Fruit fly (Drosophila melanogaster): ENCODE measurements around the gene CG42710.

DNA sequence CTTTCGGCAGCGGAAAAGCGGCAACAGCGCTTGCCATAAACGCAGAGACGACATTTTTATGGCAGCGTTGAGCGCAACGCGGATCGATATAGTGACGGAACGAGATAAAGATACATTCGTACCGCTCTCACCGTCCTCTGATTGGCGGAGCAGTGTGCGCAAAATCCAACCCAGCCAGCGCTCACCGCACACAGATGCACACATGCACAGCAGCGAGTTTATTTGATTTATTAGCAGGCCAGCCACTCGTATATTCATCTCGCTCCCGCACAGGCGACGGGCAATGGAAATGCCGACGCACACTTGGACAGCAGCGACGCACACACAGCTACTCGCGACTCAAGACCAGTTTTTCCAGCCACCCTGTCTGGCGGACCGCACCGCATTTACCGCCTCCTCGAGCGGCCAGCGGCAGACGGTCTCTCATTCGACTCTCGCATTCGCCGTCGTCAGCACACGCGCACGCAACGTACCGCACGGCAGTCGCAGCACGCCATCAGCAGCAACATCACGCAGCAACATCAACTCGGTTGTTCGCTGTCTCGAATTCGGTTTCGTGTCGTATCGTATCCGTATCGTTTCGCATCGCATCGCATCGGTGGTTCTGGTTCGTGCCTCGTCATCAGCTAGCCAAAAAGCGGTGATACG, 43.0 kb upstream of the CG42710 start, which contains the start of gene SoxN:
- no peak for TF ChIP-seq OdsH (GFP tag; optimal IDR thresholded peaks at IDR 0.05)
- TF ChIP-seq fru (GFP tag; optimal IDR thresholded peaks at IDR 0.05): peak; percentile 7
- TF ChIP-seq ey (GFP tag; optimal IDR thresholded peaks at IDR 0.05): no peak
- TF ChIP-seq Myc (optimal IDR thresholded peaks at IDR 0.05): no peak
- no peak for TF ChIP-seq CG9705 (GFP tag; optimal IDR thresholded peaks at IDR 0.05)

Measured in whole organism, wandering third instar larva.